Worm (Caenorhabditis elegans) whole organism, dauer: ENCODE data around the gene C01G12.3.

Experiments used
- unc-62 ChIP-seq: sonication (generic microtip); optimal IDR thresholded peaks from 2 replicates; lab custom pipeline; 2017; ENCODE audit warnings: missing biosample characterization, missing genetic modification reagents, missing genetic modification characterization

Gene C01G12.3

ce11 chrII:14582206-14582605, at the start of gene C01G12.3:
Gene C01G12.3 (minus strand): TSS chrII:14582306.
- TF ChIP-seq unc-62 (GFP tag; lab: Kevin White, UChicago) = no peak

DNA sequence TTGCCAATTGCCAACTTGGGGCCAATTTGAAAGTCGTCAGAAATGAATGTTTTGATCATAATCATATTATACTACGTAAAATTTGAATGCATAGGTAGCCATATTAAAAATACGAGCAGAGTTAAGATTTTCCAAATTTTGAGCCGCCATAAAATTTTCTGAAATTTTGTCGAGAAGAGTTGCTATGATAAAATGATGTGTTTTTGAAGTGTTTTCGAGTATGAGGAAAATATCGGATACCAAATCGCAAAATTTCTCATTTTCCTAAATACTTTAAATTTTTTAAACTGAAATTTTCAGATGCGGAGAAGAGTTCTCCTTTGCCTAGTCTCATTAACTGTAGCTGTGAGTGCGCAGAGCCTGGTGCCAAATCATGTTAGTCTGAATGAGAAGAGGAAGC, 45.2 kb upstream of the C01G12.3 start, which contains the start of gene tag-297:
TSS of gene tag-297 (plus strand) at position 301 of the 400 bp plus-strand sequence.
- TF ChIP-seq unc-62 (GFP tag; lab: Kevin White, UChicago) = no peak

DNA sequence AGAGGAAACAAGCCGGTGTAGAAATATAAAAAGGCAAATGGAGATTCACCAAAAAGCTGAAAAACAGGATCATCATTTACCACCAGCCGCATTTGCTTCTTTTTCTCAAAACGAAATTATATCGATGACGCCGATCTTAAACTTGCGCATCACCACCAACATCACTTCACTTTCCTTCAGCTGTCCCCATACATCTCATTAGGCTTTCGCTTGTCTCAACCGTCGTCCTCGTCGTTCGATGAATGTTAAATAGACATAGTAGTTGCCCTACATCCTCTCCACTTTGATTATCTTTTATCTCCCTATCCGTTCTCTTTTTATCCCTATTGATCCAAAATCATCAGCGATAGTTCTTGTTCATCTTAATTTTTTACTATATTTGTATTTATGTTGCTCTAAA, 44.8 kb upstream of the C01G12.3 start:
- TF ChIP-seq unc-62 (GFP tag; lab: Kevin White, UChicago) = no peak

- no peak for TF ChIP-seq unc-62 (GFP tag; lab: Kevin White, UChicago)
Observed at ce11 chrII:14622758-14623157, 40.7 kb upstream of the C01G12.3 start, which contains the start of gene mltn-10. Gene mltn-10 (plus strand): TSS chrII:14623058.

ce11 chrII:14620730-14621129, 38.6 kb upstream of the C01G12.3 start:
- TF ChIP-seq unc-62 (GFP tag; lab: Kevin White, UChicago) = no peak

DNA sequence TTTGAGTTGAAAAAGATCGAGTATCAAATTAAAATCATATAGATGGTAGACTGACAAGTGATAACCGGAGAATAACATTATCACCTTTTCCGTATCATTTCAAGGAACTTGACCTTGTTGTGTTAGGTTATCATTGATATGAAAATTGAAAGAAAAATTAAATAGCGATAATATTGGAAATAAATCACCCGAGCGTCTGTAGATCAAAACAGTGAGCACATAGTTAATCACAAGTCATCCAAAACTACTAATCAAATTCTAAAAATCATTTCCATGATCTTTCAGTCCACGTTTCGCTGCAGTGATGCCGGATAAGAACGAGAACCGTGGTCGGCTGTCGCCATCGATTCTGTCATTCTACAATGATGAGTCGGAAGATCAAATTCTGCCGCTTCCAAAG, 37.7 kb upstream of the C01G12.3 start:
- no peak for TF ChIP-seq unc-62 (GFP tag; lab: Kevin White, UChicago)

- no peak for TF ChIP-seq unc-62 (GFP tag; lab: Kevin White, UChicago)
Observed at ce11 chrII:14618764-14619163, 36.7 kb upstream of the C01G12.3 start.

ce11 chrII:14618158-14618557, 36.1 kb upstream of the C01G12.3 start:
- TF ChIP-seq unc-62 (GFP tag; lab: Kevin White, UChicago) = no peak

DNA sequence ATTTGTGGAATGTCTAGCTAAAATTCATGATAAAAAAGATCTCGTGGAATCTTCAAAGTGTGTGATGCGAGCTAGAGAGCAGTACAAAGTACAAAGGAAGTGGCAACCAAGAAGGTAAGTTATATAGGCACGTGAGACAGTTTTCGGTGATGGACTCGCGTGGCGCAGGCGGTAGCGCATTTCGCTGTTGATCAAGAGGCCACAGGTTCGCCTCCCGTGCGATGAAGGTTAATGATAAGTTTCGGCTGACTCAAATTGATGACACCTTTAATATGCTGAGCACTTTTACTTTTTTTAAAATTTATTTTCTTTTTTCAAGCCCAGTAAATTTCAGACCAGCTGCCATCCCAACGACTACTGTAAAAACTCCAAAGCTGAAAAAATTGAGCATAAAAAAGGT, 34.8 kb upstream of the C01G12.3 start:
- TF ChIP-seq unc-62 (GFP tag; lab: Kevin White, UChicago) = no peak

- TF ChIP-seq unc-62 (GFP tag; lab: Kevin White, UChicago) = no peak
Observed at ce11 chrII:14616402-14616801, 34.3 kb upstream of the C01G12.3 start.

DNA sequence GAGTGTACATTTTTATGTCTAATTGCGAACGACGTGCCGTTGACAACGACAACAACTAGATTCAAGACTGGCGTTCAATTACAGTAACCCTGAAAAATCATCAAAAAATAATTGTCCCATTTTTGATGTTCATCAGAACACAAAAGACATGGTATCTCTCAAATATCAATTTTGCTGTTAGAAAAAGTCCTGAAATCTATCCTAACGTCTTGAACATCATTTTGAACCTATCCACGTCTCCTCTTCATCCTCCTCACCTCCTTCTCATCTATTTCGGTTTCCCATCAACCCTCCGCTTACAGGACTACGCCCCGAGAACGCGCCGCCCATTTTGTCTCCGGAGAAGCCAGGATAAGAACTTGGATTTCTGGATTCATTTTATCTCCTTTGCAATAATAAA, 33.6 kb upstream of the C01G12.3 start, which contains the start of gene mltn-9:
TSS of gene mltn-9 (plus strand) at position 301 of the 400 bp plus-strand sequence.
- TF ChIP-seq unc-62 (GFP tag; lab: Kevin White, UChicago) = no peak

- no peak for TF ChIP-seq unc-62 (GFP tag; lab: Kevin White, UChicago)
Observed at ce11 chrII:14611307-14611706, 29.2 kb upstream of the C01G12.3 start.

ce11 chrII:14610492-14611142, 28.5 kb upstream of the C01G12.3 start:
- TF ChIP-seq unc-62 (GFP tag; lab: Kevin White, UChicago) = no peak

- TF ChIP-seq unc-62 (GFP tag; lab: Kevin White, UChicago) = no peak
Observed at ce11 chrII:14609297-14609937, 27.3 kb upstream of the C01G12.3 start.

- TF ChIP-seq unc-62 (GFP tag; lab: Kevin White, UChicago) = no peak
Observed at ce11 chrII:14608508-14608907, 26.4 kb upstream of the C01G12.3 start.

DNA sequence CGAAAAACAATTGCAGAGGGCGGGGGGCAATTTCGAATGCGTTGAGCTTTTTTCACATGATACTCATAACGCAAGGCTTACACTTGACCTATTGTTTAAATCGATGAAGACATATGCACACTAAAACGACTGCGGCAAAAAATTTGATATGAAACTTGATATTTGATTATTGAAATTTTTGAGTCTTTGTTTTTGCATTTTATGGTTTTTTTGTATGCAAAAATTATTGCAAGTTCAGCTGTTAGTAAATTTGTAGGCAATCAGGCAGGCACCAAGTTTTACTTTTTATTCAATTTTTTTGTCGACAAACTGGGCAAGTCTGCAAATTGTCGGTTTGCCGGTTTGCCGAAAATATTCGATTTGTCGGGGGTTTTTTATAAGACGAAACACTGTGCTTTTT, 24.1 kb upstream of the C01G12.3 start, which contains the start of gene arl-3:
TSS of gene arl-3 (plus strand) at position 301 of the 400 bp plus-strand sequence.
- TF ChIP-seq unc-62 (GFP tag; lab: Kevin White, UChicago) = no peak

DNA sequence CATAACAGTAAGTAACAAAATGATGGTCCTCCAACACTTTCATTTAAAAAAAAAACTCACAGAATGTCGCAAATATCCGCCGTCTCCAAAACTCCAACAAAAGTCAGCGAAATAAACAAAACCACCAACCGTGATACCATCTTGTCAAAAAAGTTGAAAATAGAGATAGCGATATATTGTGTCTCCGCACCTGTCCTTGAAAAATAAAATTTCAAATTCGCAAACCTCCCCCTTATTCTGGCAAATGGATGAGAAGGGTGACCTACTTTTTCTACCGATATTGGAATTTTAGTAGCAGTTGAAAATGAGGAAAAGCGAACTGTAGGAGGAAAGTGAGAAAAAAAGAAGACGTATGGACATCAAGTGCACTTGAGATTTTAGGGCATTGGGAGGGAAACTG, 23.4 kb upstream of the C01G12.3 start, which contains the start of gene F19H8.2:
TSS of gene F19H8.2 (minus strand) at position 391 of the 400 bp plus-strand sequence.
- TF ChIP-seq unc-62 (GFP tag; lab: Kevin White, UChicago) = no peak
